Fruit fly (Drosophila melanogaster) whole organism, wandering third instar larva: ENCODE results near the gene CG17121.

ENCODE experiments used
- Dfd ChIP-seq: fragments of >200 bp; optimal IDR thresholded peaks from 2 replicates; lab custom pipeline; 2017; ENCODE audit warnings: missing biosample characterization, missing genetic modification characterization
- brk ChIP-seq: fragments of 200-800 bp; sonication (Bioruptor generic); optimal IDR thresholded peaks from 2 replicates; lab custom pipeline; 2016; ENCODE audit warnings: missing biosample characterization, mild to moderate bottlenecking, missing genetic modification characterization
- dl ChIP-seq, 2 experiments: fragments of 175-275, 200-275 bp in 1 of 2; fragments of 200-275 bp in 1 of 2; sonication (Bioruptor generic); optimal IDR thresholded peaks; lab custom pipeline; 2018; ENCODE audit warnings: mild to moderate bottlenecking in 2 of 2, missing biosample characterization in 2 of 2, missing genetic modification characterization in 2 of 2, moderate library complexity in 2 of 2; ENCODE audit not compliant: partially characterized antibody in 2 of 2, insufficient read depth in 1 of 2
- foxo ChIP-seq, 2 experiments: fragments of 200-800 bp; sonication (Bioruptor generic); optimal IDR thresholded peaks; 2 replicates in 1 of 2; 3 replicates in 1 of 2; lab custom pipeline; 2016 to 2017; ENCODE audit warnings: missing biosample characterization in 2 of 2, missing genetic modification characterization in 2 of 2
- h ChIP-seq: fragments of 200-800 bp; sonication (Bioruptor generic); optimal IDR thresholded peaks from 3 replicates; lab custom pipeline; 2016; ENCODE audit warnings: missing biosample characterization, mild to moderate bottlenecking, missing genetic modification characterization
- lola ChIP-seq: fragments of >200 bp; optimal IDR thresholded peaks from 2 replicates; lab custom pipeline; 2017; ENCODE audit warnings: missing biosample characterization, missing genetic modification characterization
- pan ChIP-seq: fragments of >200 bp; optimal IDR thresholded peaks from 2 replicates; lab custom pipeline; 2017
- usp ChIP-seq: fragments of >200 bp; optimal IDR thresholded peaks from 2 replicates; lab custom pipeline; 2017; ENCODE audit warnings: missing biosample characterization, missing genetic modification characterization
- woc ChIP-seq: sonication (Bioruptor generic); optimal IDR thresholded peaks from 2 replicates; lab custom pipeline; 2016; ENCODE audit warnings: missing biosample characterization, mild to moderate bottlenecking, missing genetic modification characterization

- TF ChIP-seq foxo (GFP tag; optimal IDR thresholded peaks at IDR 0.05; lab: Kevin White, UChicago): no peak
- no peak for TF ChIP-seq usp (GFP tag; lab: Kevin White, UChicago)
- no peak for TF ChIP-seq h (GFP tag; lab: Kevin White, UChicago)
- TF ChIP-seq Dfd (GFP tag; lab: Kevin White, UChicago): no peak
- no peak for TF ChIP-seq lola (GFP tag; lab: Kevin White, UChicago)
- no peak for TF ChIP-seq dl (GFP tag; optimal IDR thresholded peaks at IDR 0.05; lab: Kevin White, UChicago; ENCODE audit: insufficient read depth in 1 of 2, partially characterized antibody in 2 of 2)
- TF ChIP-seq woc (GFP tag; lab: Kevin White, UChicago): no peak
- TF ChIP-seq brk (GFP tag; lab: Kevin White, UChicago): no peak
- no peak for TF ChIP-seq pan (lab: Kevin White, UChicago)
Measured at dm6 chr3R:23026652-23027427, 21.2 kb downstream of the CG17121 start, which contains the start of gene lmd.
